Worm (Caenorhabditis elegans) whole organism, late embryonic: ENCODE data around the gene F54F12.2.

Experiments used
- C08G9.2 ChIP-seq: sonication (generic microtip); optimal IDR thresholded peaks from 2 replicates; lab custom pipeline; 2016; ENCODE audit warnings: mild to moderate bottlenecking, missing genetic modification characterization, moderate library complexity, missing compliant biosample characterization
- K09A11.1 ChIP-seq: sonication (generic microtip); optimal IDR thresholded peaks from 2 replicates; lab custom pipeline; 2017; ENCODE audit warnings: antibody characterized with exemption, mild to moderate bottlenecking, missing genetic modification characterization, missing compliant biosample characterization; ENCODE audit not compliant: insufficient read depth
- ahr-1 ChIP-seq: sonication (generic microtip); optimal IDR thresholded peaks from 2 replicates; lab custom pipeline; 2016; ENCODE audit warnings: missing genetic modification characterization, missing compliant biosample characterization
- ama-1 ChIP-seq: fragments of 150-350 bp; optimal IDR thresholded peaks from 2 replicates; lab custom pipeline; 2014
- ceh-18 ChIP-seq: sonication (generic microtip); optimal IDR thresholded peaks from 2 replicates; lab custom pipeline; 2016; ENCODE audit warnings: missing genetic modification characterization, missing compliant biosample characterization
- ceh-24 ChIP-seq: sonication (generic microtip); optimal IDR thresholded peaks from 2 replicates; lab custom pipeline; 2016; ENCODE audit warnings: mild to moderate bottlenecking, missing genetic modification characterization, missing compliant biosample characterization
- ceh-30 ChIP-seq: fragments of 150-350 bp; optimal IDR thresholded peaks from 2 replicates; lab custom pipeline; 2014; ENCODE audit warnings: missing biosample characterization, missing genetic modification characterization
- ceh-31 ChIP-seq: sonication (generic microtip); optimal IDR thresholded peaks from 2 replicates; lab custom pipeline; 2016; ENCODE audit warnings: missing genetic modification characterization, missing compliant biosample characterization
- ceh-45 ChIP-seq: fragments of 200-800 bp; sonication (Bioruptor generic); IDR thresholded peaks from 2 replicates; pipeline ENCODE4 v1.3.6; 2022; ENCODE audit warnings: missing genetic modification reagents, missing genetic modification characterization, missing compliant biosample characterization
- ceh-48 ChIP-seq: sonication (generic microtip); optimal IDR thresholded peaks from 2 replicates; lab custom pipeline; 2016; ENCODE audit warnings: missing genetic modification characterization, inconsistent platforms, missing compliant biosample characterization
- ceh-6 ChIP-seq: fragments of 200-800 bp; sonication (Bioruptor generic); optimal IDR thresholded peaks from 2 replicates; lab custom pipeline; 2018; ENCODE audit warnings: mild to moderate bottlenecking, missing genetic modification characterization, missing compliant biosample characterization
- ceh-9 ChIP-seq: sonication (generic microtip); optimal IDR thresholded peaks from 2 replicates; lab custom pipeline; 2016; ENCODE audit warnings: mild to moderate bottlenecking, missing genetic modification characterization, inconsistent platforms, missing compliant biosample characterization
- che-1 ChIP-seq: sonication (generic microtip); optimal IDR thresholded peaks from 2 replicates; lab custom pipeline; 2016; ENCODE audit warnings: mild to moderate bottlenecking, missing genetic modification characterization, missing compliant biosample characterization
- dve-1 ChIP-seq: sonication (generic microtip); optimal IDR thresholded peaks from 2 replicates; lab custom pipeline; 2017; ENCODE audit warnings: antibody characterized with exemption, mild to moderate bottlenecking, missing genetic modification characterization, missing compliant biosample characterization
- elt-2 ChIP-seq: sonication (generic microtip); optimal IDR thresholded peaks from 2 replicates; lab custom pipeline; 2016; ENCODE audit warnings: missing genetic modification reagents, missing genetic modification characterization, missing compliant biosample characterization
- fax-1 ChIP-seq: sonication (generic microtip); optimal IDR thresholded peaks from 2 replicates; lab custom pipeline; 2016; ENCODE audit warnings: missing genotype, missing genetic modification characterization, missing compliant biosample characterization
- fkh-10 ChIP-seq: fragments of 150-350 bp; optimal IDR thresholded peaks from 2 replicates; lab custom pipeline; 2014; ENCODE audit warnings: missing biosample characterization, missing genetic modification reagents, missing genetic modification characterization
- gmeb-2 ChIP-seq: sonication (generic microtip); optimal IDR thresholded peaks from 2 replicates; lab custom pipeline; 2016; ENCODE audit warnings: missing genetic modification characterization, inconsistent platforms, missing compliant biosample characterization
- hlh-13 ChIP-seq: fragments of 200-800 bp; sonication (Bioruptor generic); optimal IDR thresholded peaks from 2 replicates; lab custom pipeline; 2018; ENCODE audit warnings: mild to moderate bottlenecking, missing genetic modification characterization, missing compliant biosample characterization
- hlh-30 ChIP-seq: sonication (generic microtip); optimal IDR thresholded peaks from 2 replicates; lab custom pipeline; 2017; ENCODE audit warnings: antibody characterized with exemption, missing genetic modification characterization, missing compliant biosample characterization; ENCODE audit not compliant: insufficient read depth
- hlh-6 ChIP-seq: sonication (generic microtip); optimal IDR thresholded peaks from 2 replicates; lab custom pipeline; 2016; ENCODE audit warnings: missing genotype, missing genetic modification characterization, missing compliant biosample characterization
- lin-11 ChIP-seq: fragments of 200-800 bp; sonication (Bioruptor generic); optimal IDR thresholded peaks from 2 replicates; lab custom pipeline; 2018; ENCODE audit warnings: mild to moderate bottlenecking, missing genetic modification characterization, missing compliant biosample characterization
- madf-2 ChIP-seq: sonication (generic microtip); optimal IDR thresholded peaks from 2 replicates; lab custom pipeline; 2017; ENCODE audit warnings: missing genetic modification characterization, missing compliant biosample characterization
- mec-3 ChIP-seq: sonication (generic microtip); optimal IDR thresholded peaks from 2 replicates; lab custom pipeline; 2016; ENCODE audit warnings: borderline replicate concordance, missing genetic modification characterization, missing compliant biosample characterization
- nfya-1 ChIP-seq: sonication (generic microtip); optimal IDR thresholded peaks from 2 replicates; lab custom pipeline; 2017; ENCODE audit warnings: missing genetic modification characterization, mild to moderate bottlenecking, missing compliant biosample characterization, antibody characterized with exemption, moderate library complexity
- nhr-11 ChIP-seq: fragments of 150-350 bp; optimal IDR thresholded peaks from 2 replicates; lab custom pipeline; 2014; ENCODE audit warnings: missing biosample characterization, missing genetic modification characterization
- nhr-232 ChIP-seq: sonication (generic microtip); optimal IDR thresholded peaks from 2 replicates; lab custom pipeline; 2016; ENCODE audit warnings: missing genetic modification characterization, missing compliant biosample characterization
- npax-4 ChIP-seq: sonication (generic microtip); optimal IDR thresholded peaks from 2 replicates; lab custom pipeline; 2016; ENCODE audit warnings: missing genetic modification characterization, missing compliant biosample characterization
- odd-2 ChIP-seq: sonication (generic microtip); optimal IDR thresholded peaks from 2 replicates; lab custom pipeline; 2017; ENCODE audit warnings: antibody characterized with exemption, mild to moderate bottlenecking, missing genetic modification characterization, missing compliant biosample characterization
- pax-1 ChIP-seq: fragments of 150-350 bp; optimal IDR thresholded peaks from 2 replicates; lab custom pipeline; 2014; ENCODE audit warnings: missing biosample characterization, missing genetic modification characterization
- pha-2 ChIP-seq: sonication (generic microtip); optimal IDR thresholded peaks from 2 replicates; lab custom pipeline; 2017; ENCODE audit warnings: mild to moderate bottlenecking, missing genetic modification characterization, missing compliant biosample characterization
- pha-4 ChIP-seq: fragments of 150-350 bp; optimal IDR thresholded peaks from 2 replicates; lab custom pipeline; 2018; ENCODE audit warnings: missing biosample characterization, missing genetic modification reagents, missing genetic modification characterization
- rnt-1 ChIP-seq: sonication (generic microtip); optimal IDR thresholded peaks from 2 replicates; lab custom pipeline; 2016; ENCODE audit warnings: missing genetic modification characterization, missing compliant biosample characterization
- sdc-2 ChIP-seq: sonication (generic microtip); optimal IDR thresholded peaks from 2 replicates; lab custom pipeline; 2016; ENCODE audit warnings: missing genotype, missing genetic modification characterization, missing compliant biosample characterization
- sox-2 ChIP-seq: fragments of 200-800 bp; sonication (Bioruptor generic); IDR thresholded peaks from 2 replicates; pipeline ENCODE4 v1.3.6; 2022; ENCODE audit warnings: missing genetic modification reagents, missing genetic modification characterization, missing compliant biosample characterization
- syd-9 ChIP-seq: sonication (generic microtip); optimal IDR thresholded peaks from 2 replicates; lab custom pipeline; 2016; ENCODE audit warnings: mild to moderate bottlenecking, missing genetic modification characterization, moderate library complexity, missing compliant biosample characterization
- tbx-7 ChIP-seq: sonication (generic microtip); optimal IDR thresholded peaks from 2 replicates; lab custom pipeline; 2016; ENCODE audit warnings: missing genotype, missing genetic modification characterization, missing compliant biosample characterization
- ttx-3 ChIP-seq: sonication (generic microtip); optimal IDR thresholded peaks from 2 replicates; lab custom pipeline; 2016; ENCODE audit warnings: missing genetic modification reagents, missing genetic modification characterization, missing compliant biosample characterization
- unc-3 ChIP-seq, 2 experiments: fragments of 200-800 bp in 1 of 2; sonication (Bioruptor generic) in 1 of 2; sonication (generic microtip) in 1 of 2; conservative IDR thresholded peaks in 1 of 2; optimal IDR thresholded peaks in 1 of 2; 2 replicates each; pipeline versions ENCODE4 v1.3.6 to Lab custom; 2016 to 2022; ENCODE audit warnings: missing compliant biosample characterization in 2 of 2, missing genetic modification characterization in 2 of 2, missing genetic modification reagents in 1 of 2
- unc-42 ChIP-seq: sonication (generic microtip); optimal IDR thresholded peaks from 2 replicates; lab custom pipeline; 2016; ENCODE audit warnings: missing genotype, missing genetic modification characterization, missing compliant biosample characterization
- unc-55 ChIP-seq: sonication (generic microtip); optimal IDR thresholded peaks from 2 replicates; lab custom pipeline; 2017; ENCODE audit warnings: missing biosample characterization, missing genetic modification reagents, missing genetic modification characterization
- unc-86 ChIP-seq: sonication (generic microtip); optimal IDR thresholded peaks from 2 replicates; lab custom pipeline; 2016; ENCODE audit warnings: missing genetic modification characterization, missing compliant biosample characterization
- ztf-16 ChIP-seq: sonication (generic microtip); optimal IDR thresholded peaks from 2 replicates; lab custom pipeline; 2017; ENCODE audit warnings: missing genetic modification characterization, missing compliant biosample characterization

F54F12.2 gene

DNA sequence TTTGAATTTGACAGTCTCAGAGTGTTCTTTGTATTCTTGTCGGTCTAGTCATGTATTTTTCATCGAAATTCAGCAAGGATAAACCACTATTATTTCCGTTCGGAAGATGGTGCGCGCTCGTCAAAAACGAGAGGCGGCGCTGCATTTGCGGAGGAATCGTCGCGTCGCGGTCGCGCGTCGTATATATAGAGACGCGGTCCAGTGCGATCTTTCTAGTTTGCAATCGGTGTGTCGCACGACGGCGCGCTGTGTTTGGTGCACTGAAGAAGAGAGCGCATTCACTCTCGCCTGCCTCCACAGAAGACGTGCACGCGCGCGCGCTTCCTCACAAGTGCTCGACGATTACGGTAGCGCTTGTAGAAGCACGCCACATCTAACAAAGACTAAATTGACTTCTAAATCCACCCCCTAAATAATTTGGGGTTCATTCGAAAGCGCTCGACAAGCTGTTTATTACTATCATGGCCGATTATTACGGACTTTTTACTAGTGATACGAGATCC, 30.8 kb downstream of the F54F12.2 start, which contains the start of gene Y39E4B.6 (continued):
- peak; percentile 99 for TF ChIP-seq ceh-31 (tag; lab: Kevin White, UChicago)
- no peak for TF ChIP-seq ceh-9
- TF ChIP-seq C08G9.2 (tag; lab: Kevin White, UChicago): peak; percentile 71
- no peak for TF ChIP-seq pha-4
- TF ChIP-seq lin-11: peak; percentile 31
- TF ChIP-seq nhr-11 (tag; lab: Kevin White, UChicago): no peak
- TF ChIP-seq unc-3 (GFP tag; conservative IDR thresholded peaks at IDR 0.05; lab: Robert Waterston, UW): peak; percentile 58; the same call in 1 of the 2 replicates
- TF ChIP-seq unc-3 (tag; optimal IDR thresholded peaks at IDR 0.05; lab: Kevin White, UChicago): peak; percentile 82
- peak; percentile 46 for TF ChIP-seq pax-1 (tag; lab: Kevin White, UChicago)
- peak; percentile 87 for TF ChIP-seq dve-1
- TF ChIP-seq fkh-10 (GFP tag; lab: Kevin White, UChicago): peak; percentile 35
- peak; percentile 78 for TF ChIP-seq sdc-2 (tag; lab: Kevin White, UChicago)
- peak; percentile 89 for TF ChIP-seq ceh-48 (tag; lab: Kevin White, UChicago)
- TF ChIP-seq mec-3 (tag; lab: Kevin White, UChicago): no peak
- peak; percentile 88 for TF ChIP-seq elt-2 (tag; lab: Kevin White, UChicago)
- TF ChIP-seq hlh-13 (GFP tag; lab: Kevin White, UChicago): peak; percentile 2
- TF ChIP-seq rnt-1 (tag; lab: Kevin White, UChicago): peak; percentile 97
- TF ChIP-seq ceh-18 (tag; lab: Kevin White, UChicago): peak; percentile 99
- peak; percentile 95 for TF ChIP-seq nfya-1 (tag; lab: Kevin White, UChicago)
- TF ChIP-seq unc-42: peak; percentile 96
- TF ChIP-seq ama-1 (lab: Kevin White, UChicago): peak; percentile 87
- no peak for TF ChIP-seq ceh-30 (tag; lab: Kevin White, UChicago)
- TF ChIP-seq ttx-3 (tag; lab: Kevin White, UChicago): peak; percentile 64
- TF ChIP-seq fax-1: no peak
- peak; percentile 86 for TF ChIP-seq syd-9 (tag; lab: Kevin White, UChicago)
- TF ChIP-seq gmeb-2: peak; percentile 9
- no peak for TF ChIP-seq ceh-45 (GFP tag; lab: Robert Waterston, UW)
- TF ChIP-seq hlh-6 (tag; lab: Kevin White, UChicago): peak; percentile 81
- TF ChIP-seq ceh-6 (GFP tag; lab: Kevin White, UChicago): peak; percentile 76
- no peak for TF ChIP-seq odd-2 (tag; lab: Kevin White, UChicago)
- peak; percentile 18 for TF ChIP-seq ahr-1 (tag; lab: Kevin White, UChicago)
- peak; percentile 56 for TF ChIP-seq che-1
- no peak for TF ChIP-seq nhr-232 (tag; lab: Kevin White, UChicago)
- peak; percentile 96 for TF ChIP-seq madf-2 (tag; lab: Kevin White, UChicago)
- peak; percentile 61 for TF ChIP-seq sox-2
- TF ChIP-seq pha-2: peak; percentile 76
- TF ChIP-seq npax-4 (tag; lab: Kevin White, UChicago): no peak
- peak; percentile 77 for TF ChIP-seq hlh-30 (tag; lab: Kevin White, UChicago)
- peak; percentile 94 for TF ChIP-seq unc-86 (tag; lab: Kevin White, UChicago)
- TF ChIP-seq tbx-7 (tag; lab: Kevin White, UChicago): peak; percentile 54
- peak; percentile 64 for TF ChIP-seq K09A11.1 (tag; lab: Kevin White, UChicago)
- TF ChIP-seq ceh-24 (tag; lab: Kevin White, UChicago): peak; percentile 49
- TF ChIP-seq unc-55: peak; percentile 74
- peak; percentile 73 for TF ChIP-seq ztf-16
